Worm (Caenorhabditis elegans) whole organism, midembryonic: ENCODE measurements around the gene fbxa-143.

ENCODE experiments used
- flt-1 ChIP-seq: fragments of 200-800 bp; sonication (Bioruptor generic); IDR thresholded peaks from 2 replicates; pipeline ENCODE4 v1.3.6; 2022; ENCODE audit warnings: missing genetic modification characterization, missing compliant biosample characterization
- klf-2 ChIP-seq: fragments of 200-800 bp; sonication (Bioruptor generic); conservative IDR thresholded peaks from 2 replicates; pipeline ENCODE4 v1.3.6; 2022; ENCODE audit warnings: missing genetic modification reagents, missing genetic modification characterization, missing compliant biosample characterization
- ref-1 ChIP-seq: fragments of 200-800 bp; sonication (Bioruptor generic); conservative IDR thresholded peaks from 2 replicates; pipeline ENCODE4 v1.3.6; 2022; ENCODE audit warnings: missing genetic modification reagents, missing genetic modification characterization, missing compliant biosample characterization
- ztf-23 ChIP-seq: fragments of 200-800 bp; sonication (Bioruptor generic); IDR thresholded peaks from 2 replicates; pipeline ENCODE4 v1.3.6; 2022; ENCODE audit warnings: missing genetic modification reagents, missing genetic modification characterization, missing compliant biosample characterization

DNA sequence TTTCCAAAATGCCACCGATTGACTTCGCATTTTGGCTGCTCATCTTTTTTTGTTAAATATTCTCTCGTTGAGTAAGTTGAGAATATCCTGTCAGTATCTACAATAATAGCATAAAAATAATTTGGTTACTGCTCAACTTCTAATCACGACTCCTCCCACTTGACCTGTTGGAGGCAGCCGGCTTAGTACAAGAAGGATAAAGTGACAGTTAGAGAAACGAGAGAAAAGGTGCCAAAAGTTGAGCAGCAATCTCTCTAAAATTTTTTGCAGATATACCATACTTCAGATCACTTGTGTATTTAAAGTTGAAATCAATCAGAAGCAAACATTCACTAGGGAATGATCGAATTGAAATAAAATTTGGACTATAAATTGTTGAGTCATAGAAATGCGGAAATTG lies 2.6 kb downstream of the fbxa-143 start, which contains the start of gene nhr-111:
- TF ChIP-seq klf-2 (no peak), ref-1 (GFP tag; lab: Robert Waterston, UW) (no peak), flt-1 (GFP tag; lab: Robert Waterston, UW) (no peak), ztf-23 (GFP tag; lab: Robert Waterston, UW) (no peak)
